Worm (Caenorhabditis elegans) whole organism, mixed stage, embryonic: Measurements from ENCODE around the gene col-186.

Experiments used
- blmp-1 ChIP-seq: fragments of 150-350 bp; optimal IDR thresholded peaks from 2 replicates; lab custom pipeline; 2014; ENCODE audit warnings: missing biosample characterization, missing genetic modification characterization
- flh-1 ChIP-seq: fragments of 200-800 bp; sonication (Bioruptor generic); optimal IDR thresholded peaks from 2 replicates; lab custom pipeline; 2018; ENCODE audit warnings: mild to moderate bottlenecking, missing genetic modification characterization, moderate library complexity, missing compliant biosample characterization
- lin-13 ChIP-seq: fragments of 150-350 bp; optimal IDR thresholded peaks from 2 replicates; lab custom pipeline; 2014; ENCODE audit warnings: missing biosample characterization, missing genetic modification characterization
- lsy-2 ChIP-seq: fragments of 150-350 bp; optimal IDR thresholded peaks from 2 replicates; lab custom pipeline; 2014; ENCODE audit warnings: missing biosample characterization, missing genetic modification characterization
- nhr-237 ChIP-seq: fragments of 150-350 bp; optimal IDR thresholded peaks from 2 replicates; lab custom pipeline; 2014; ENCODE audit warnings: missing biosample characterization, missing genetic modification characterization
- nhr-28 ChIP-seq: fragments of 150-350 bp; optimal IDR thresholded peaks from 2 replicates; lab custom pipeline; 2014; ENCODE audit warnings: missing biosample characterization, missing genetic modification characterization
- nhr-76 ChIP-seq: sonication (generic microtip); optimal IDR thresholded peaks from 2 replicates; lab custom pipeline; 2017; ENCODE audit warnings: missing biosample characterization, missing genetic modification characterization
- pha-4 ChIP-seq: fragments of 150-350 bp; optimal IDR thresholded peaks from 2 replicates; lab custom pipeline; 2018; ENCODE audit warnings: missing biosample characterization, missing genetic modification reagents, missing genetic modification characterization
- snpc-4 ChIP-seq: fragments of 150-350 bp; optimal IDR thresholded peaks from 2 replicates; lab custom pipeline; 2014; ENCODE audit warnings: missing biosample characterization, missing genetic modification characterization
- unc-39 ChIP-seq: fragments of 150-350 bp; optimal IDR thresholded peaks from 2 replicates; lab custom pipeline; 2014; ENCODE audit warnings: missing biosample characterization, missing genetic modification characterization
- unc-62 ChIP-seq: fragments of 150-350 bp; optimal IDR thresholded peaks from 2 replicates; lab custom pipeline; 2014; ENCODE audit warnings: missing biosample characterization, missing genetic modification reagents, missing genetic modification characterization
- ztf-11 ChIP-seq: fragments of 150-350 bp; optimal IDR thresholded peaks from 2 replicates; lab custom pipeline; 2014; ENCODE audit warnings: missing biosample characterization, missing genetic modification characterization

DNA sequence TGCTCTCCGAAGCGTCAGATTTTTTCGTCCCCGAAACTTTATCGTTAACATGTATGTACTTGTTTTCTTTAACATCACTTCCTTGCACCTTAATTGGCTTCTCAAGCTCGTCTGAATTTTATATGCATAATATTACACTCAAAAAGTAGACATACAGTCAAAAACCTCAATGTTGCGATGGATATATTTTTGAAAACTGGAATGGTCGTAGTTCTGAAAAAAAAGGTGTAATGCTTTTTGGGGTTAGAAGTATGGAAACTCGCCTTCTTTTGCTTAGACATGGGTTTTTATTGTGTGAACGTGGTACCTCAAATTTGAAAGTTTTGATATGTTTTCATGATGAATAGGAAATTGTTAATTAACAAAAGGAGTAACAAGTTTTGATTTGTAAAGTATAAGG is 31.3 kb downstream of the col-186 start, which contains the start of gene C09G1.2:
- no peak for TF ChIP-seq pha-4 (tag; lab: Kevin White, UChicago)
- TF ChIP-seq lin-13 (tag; lab: Kevin White, UChicago) = no peak
- TF ChIP-seq unc-39 (tag; lab: Kevin White, UChicago) = no peak
- no peak for TF ChIP-seq lsy-2
- TF ChIP-seq nhr-28 (tag; lab: Kevin White, UChicago) = no peak
- no peak for TF ChIP-seq unc-62 (GFP tag; lab: Kevin White, UChicago)
- TF ChIP-seq flh-1 = no peak
- no peak for TF ChIP-seq snpc-4
- no peak for TF ChIP-seq nhr-76 (tag; lab: Kevin White, UChicago)
- no peak for TF ChIP-seq nhr-237
- TF ChIP-seq blmp-1 (tag; lab: Kevin White, UChicago) = no peak
- TF ChIP-seq ztf-11 (tag; lab: Kevin White, UChicago) = no peak
